Fruit fly (Drosophila melanogaster): Measurements from ENCODE around the gene CG5292.

CG5292 gene

dm6 chr3R:17117607-17118327 lies 33.9 kb upstream of the CG5292 start (continued):
- TF ChIP-seq Dp (GFP tag; optimal IDR thresholded peaks at IDR 0.05) (no peak), gcm2 (GFP tag; optimal IDR thresholded peaks at IDR 0.05) (no peak), CG12744 (GFP tag; optimal IDR thresholded peaks at IDR 0.05) (no peak), Trl (optimal IDR thresholded peaks at IDR 0.05) (no peak), Trl (GFP tag; optimal IDR thresholded peaks at IDR 0.05) (no peak), CG12942 (GFP tag; optimal IDR thresholded peaks at IDR 0.05) (no peak), dmrt11E (tag; optimal IDR thresholded peaks at IDR 0.05) (peak; percentile 62), NK7.1 (GFP tag; optimal IDR thresholded peaks at IDR 0.05) (no peak), Lpt (GFP tag; optimal IDR thresholded peaks at IDR 0.05) (no peak), NFAT (GFP tag; IDR thresholded peaks at IDR 0.05) (no peak), CG9609 (GFP tag; optimal IDR thresholded peaks at IDR 0.05) (no peak), CG13624 (GFP tag; optimal IDR thresholded peaks at IDR 0.05) (no peak), CG3995 (GFP tag; optimal IDR thresholded peaks at IDR 0.05) (no peak), insv (GFP tag; optimal IDR thresholded peaks at IDR 0.05) (no peak), nerfin-2 (GFP tag; IDR thresholded peaks at IDR 0.05; ENCODE audit: partially characterized antibody) (no peak), CG17359 (tag; optimal IDR thresholded peaks at IDR 0.05) (no peak), CG12659 (GFP tag; optimal IDR thresholded peaks at IDR 0.05) (no peak), CG6683 (GFP tag; optimal IDR thresholded peaks at IDR 0.05) (no peak), CG6175 (GFP tag; IDR thresholded peaks at IDR 0.05) (no peak), jing (GFP tag; optimal IDR thresholded peaks at IDR 0.05) (no peak), CG14667 (GFP tag; IDR thresholded peaks at IDR 0.05) (no peak), pum (GFP tag; optimal IDR thresholded peaks at IDR 0.05) (peak; percentile 8), CG6272 (GFP tag; IDR thresholded peaks at IDR 0.05) (no peak), HLH4C (GFP tag; IDR thresholded peaks at IDR 0.05; ENCODE audit: partially characterized antibody) (no peak), trem (tag; optimal IDR thresholded peaks at IDR 0.05) (peak; percentile 36), CG30431 (GFP tag; optimal IDR thresholded peaks at IDR 0.05) (no peak), CG6689 (GFP tag; IDR thresholded peaks at IDR 0.05) (0 out of 2 replicates have a peak, but pooled peaks have one; percentile 8), CG11560 (tag; IDR thresholded peaks at IDR 0.05) (no peak), Gsc (GFP tag; IDR thresholded peaks at IDR 0.05) (no peak), nerfin-1 (tag; optimal IDR thresholded peaks at IDR 0.05) (no peak), PHDP (tag; optimal IDR thresholded peaks at IDR 0.05) (peak; percentile 25), CG16779 (GFP tag; IDR thresholded peaks at IDR 0.05) (no peak), chn (GFP tag; optimal IDR thresholded peaks at IDR 0.05) (peak; percentile 19), CG12155 (GFP tag; optimal IDR thresholded peaks at IDR 0.05) (no peak), Scr (GFP tag; IDR thresholded peaks at IDR 0.05; ENCODE audit: partially characterized antibody) (no peak), so (GFP tag; IDR thresholded peaks at IDR 0.05) (no peak), CG10565 (GFP tag; optimal IDR thresholded peaks at IDR 0.05) (no peak), danr (GFP tag; IDR thresholded peaks at IDR 0.05) (no peak), fd64A (GFP tag; optimal IDR thresholded peaks at IDR 0.05) (no peak), Ptx1 (GFP tag; IDR thresholded peaks at IDR 0.05) (no peak), inv (GFP tag; IDR thresholded peaks at IDR 0.05; ENCODE audit: partially characterized antibody) (no peak), CG10274 (GFP tag; optimal IDR thresholded peaks at IDR 0.05) (peak; percentile 79), bsh (GFP tag; optimal IDR thresholded peaks at IDR 0.05) (peak in 1 of 2 experiments; percentile 55), eyg (GFP tag; optimal IDR thresholded peaks at IDR 0.05) (no peak), cad (GFP tag; optimal IDR thresholded peaks at IDR 0.05) (no peak), tio (GFP tag; optimal IDR thresholded peaks at IDR 0.05) (peak; percentile 17), vvl (GFP tag; IDR thresholded peaks at IDR 0.05) (0 out of 2 replicates have a peak, but pooled peaks have one; percentile 13), Optix (GFP tag; IDR thresholded peaks at IDR 0.05) (0 out of 3 replicates have a peak, but pooled peaks have one; percentile 35), stc (GFP tag; IDR thresholded peaks at IDR 0.05) (no peak), ftz-f1 (GFP tag; optimal IDR thresholded peaks at IDR 0.05) (no peak), ci (GFP tag; IDR thresholded peaks at IDR 0.05) (no peak)

Measured in whole organism, embryonic.